Worm (Caenorhabditis elegans) whole organism, L1 larva: ENCODE data around the gene xbx-9.

ENCODE experiments used
- C04F5.9 ChIP-seq: sonication (generic microtip); optimal IDR thresholded peaks from 2 replicates; lab custom pipeline; 2016; ENCODE audit warnings: missing genetic modification characterization, missing compliant biosample characterization
- C34B4.2 ChIP-seq: sonication (generic microtip); optimal IDR thresholded peaks from 2 replicates; lab custom pipeline; 2017; ENCODE audit warnings: mild to moderate bottlenecking, missing genetic modification characterization, missing compliant biosample characterization
- Y116A8C.19 ChIP-seq: sonication (generic microtip); optimal IDR thresholded peaks from 2 replicates; lab custom pipeline; 2016; ENCODE audit warnings: missing compliant biosample characterization, missing genetic modification characterization, borderline replicate concordance
- aha-1 ChIP-seq: fragments of 150-350 bp; optimal IDR thresholded peaks from 2 replicates; lab custom pipeline; 2014; ENCODE audit warnings: missing biosample characterization, missing genetic modification characterization
- ama-1 ChIP-seq: fragments of 150-350 bp; optimal IDR thresholded peaks from 2 replicates; lab custom pipeline; 2014
- ceh-63 ChIP-seq: fragments of 200-800 bp; sonication (Bioruptor generic); optimal IDR thresholded peaks from 2 replicates; lab custom pipeline; 2018; ENCODE audit warnings: mild to moderate bottlenecking, missing genetic modification characterization, missing compliant biosample characterization
- ceh-82 ChIP-seq, 3 experiments: fragments of 150-350 bp in 1 of 3; sonication (generic microtip) in 2 of 3; optimal IDR thresholded peaks; 2 replicates each; lab custom pipeline; 2014 to 2017; ENCODE audit warnings: missing biosample characterization in 3 of 3, missing genetic modification characterization in 3 of 3
- ceh-90 ChIP-seq: sonication (generic microtip); optimal IDR thresholded peaks from 2 replicates; lab custom pipeline; 2016; ENCODE audit warnings: missing genetic modification characterization, missing compliant biosample characterization
- ces-1 ChIP-seq: fragments of 150-350 bp; optimal IDR thresholded peaks from 2 replicates; lab custom pipeline; 2014; ENCODE audit warnings: missing biosample characterization, missing genetic modification reagents, missing genetic modification characterization
- dpl-1 ChIP-seq, 3 experiments: fragments of 150-350 bp in 2 of 3; sonication (generic microtip) in 1 of 3; optimal IDR thresholded peaks; 2 replicates each; lab custom pipeline; 2014 to 2017; ENCODE audit warnings: missing biosample characterization in 3 of 3, missing genetic modification characterization in 3 of 3, missing genetic modification reagents in 3 of 3
- efl-1 ChIP-seq, 4 experiments: fragments of 150-350 bp; optimal IDR thresholded peaks in 3 of 4; peaks in 1 of 4; 1 replicate in 1 of 4; 2 replicates in 3 of 4; lab custom pipeline; 2014; ENCODE audit warnings: missing biosample characterization in 2 of 4, missing genetic modification characterization in 2 of 4, missing genetic modification reagents in 2 of 4
- elt-3 ChIP-seq, 6 experiments: fragments of 150-350 bp in 1 of 6; sonication (generic microtip); optimal IDR thresholded peaks; 2 replicates each; lab custom pipeline; 2017 to 2018; ENCODE audit warnings: missing biosample characterization in 6 of 6, missing genetic modification characterization in 6 of 6, inconsistent platforms in 1 of 6
- ets-5 ChIP-seq: fragments of 200-800 bp; sonication (Bioruptor generic); IDR thresholded peaks from 2 replicates; pipeline ENCODE4 v1.3.6; 2022; ENCODE audit warnings: missing genetic modification characterization, missing compliant biosample characterization
- fkh-4 ChIP-seq: sonication (generic microtip); optimal IDR thresholded peaks from 2 replicates; lab custom pipeline; 2016; ENCODE audit warnings: missing compliant biosample characterization, missing genetic modification characterization, borderline replicate concordance
- fkh-8 ChIP-seq: sonication (generic microtip); optimal IDR thresholded peaks from 2 replicates; lab custom pipeline; 2016; ENCODE audit warnings: mild to moderate bottlenecking, missing genetic modification characterization, missing compliant biosample characterization
- fos-1 ChIP-seq: fragments of 150-350 bp; optimal IDR thresholded peaks from 2 replicates; lab custom pipeline; 2014; ENCODE audit warnings: missing biosample characterization, missing genetic modification characterization
- grh-1 ChIP-seq: fragments of 200-800 bp; sonication (Bioruptor generic); IDR thresholded peaks from 2 replicates; pipeline ENCODE4 v1.3.6; 2022; ENCODE audit warnings: missing genetic modification reagents, missing genetic modification characterization, missing compliant biosample characterization
- hlh-4 ChIP-seq: sonication (generic microtip); optimal IDR thresholded peaks from 2 replicates; lab custom pipeline; 2016; ENCODE audit warnings: mild to moderate bottlenecking, missing genetic modification characterization, missing compliant biosample characterization
- hpl-2 ChIP-seq: fragments of 150-350 bp; optimal IDR thresholded peaks from 2 replicates; lab custom pipeline; 2014; ENCODE audit warnings: missing biosample characterization, missing genetic modification reagents, missing genetic modification characterization
- isw-1 ChIP-seq: fragments of 200-800 bp; sonication (Bioruptor generic); IDR thresholded peaks from 2 replicates; pipeline ENCODE4 v1.3.6; 2022; ENCODE audit warnings: missing genetic modification characterization, missing compliant biosample characterization
- lin-15B ChIP-seq: fragments of 150-350 bp; sonication (generic microtip); optimal IDR thresholded peaks from 3 replicates; lab custom pipeline; 2014; ENCODE audit warnings: missing biosample characterization, missing genetic modification characterization
- lin-39 ChIP-seq: fragments of 150-350 bp; optimal IDR thresholded peaks from 2 replicates; lab custom pipeline; 2014; ENCODE audit warnings: missing biosample characterization, missing genetic modification reagents, missing genetic modification characterization
- lsy-2 ChIP-seq, 2 experiments: fragments of 150-350 bp; optimal IDR thresholded peaks; 2 replicates each; lab custom pipeline; 2014; ENCODE audit warnings: missing biosample characterization in 2 of 2, missing genetic modification characterization in 2 of 2
- mab-9 ChIP-seq: fragments of 200-800 bp; sonication (Bioruptor generic); IDR thresholded peaks from 2 replicates; pipeline ENCODE4 v1.3.6; 2022; ENCODE audit warnings: missing genetic modification reagents, missing genetic modification characterization, missing compliant biosample characterization
- mdl-1 ChIP-seq, 2 experiments: fragments of 150-350 bp; optimal IDR thresholded peaks; 2 replicates each; lab custom pipeline; 2014 to 2017; ENCODE audit warnings: missing biosample characterization in 2 of 2, missing genetic modification characterization in 2 of 2, inconsistent platforms in 1 of 2
- nhr-28 ChIP-seq: fragments of 150-350 bp; optimal IDR thresholded peaks from 2 replicates; lab custom pipeline; 2014; ENCODE audit warnings: missing biosample characterization, missing genetic modification characterization
- nhr-71 ChIP-seq: sonication (generic microtip); optimal IDR thresholded peaks from 2 replicates; lab custom pipeline; 2016; ENCODE audit warnings: mild to moderate bottlenecking, missing genetic modification characterization, moderate library complexity, missing compliant biosample characterization
- nhr-76 ChIP-seq: sonication (generic microtip); optimal IDR thresholded peaks from 2 replicates; lab custom pipeline; 2017; ENCODE audit warnings: missing biosample characterization, missing genetic modification characterization
- pag-3 ChIP-seq: sonication (generic microtip); optimal IDR thresholded peaks from 2 replicates; lab custom pipeline; 2017; ENCODE audit warnings: missing genetic modification characterization, mild to moderate bottlenecking, missing compliant biosample characterization, antibody characterized with exemption, borderline replicate concordance; ENCODE audit not compliant: insufficient read depth
- pqm-1 ChIP-seq: sonication (generic microtip); optimal IDR thresholded peaks from 3 replicates; lab custom pipeline; 2017; ENCODE audit warnings: missing biosample characterization, missing genetic modification characterization
- snpc-4 ChIP-seq: fragments of 150-350 bp; optimal IDR thresholded peaks from 2 replicates; lab custom pipeline; 2014; ENCODE audit warnings: missing biosample characterization, missing genetic modification characterization
- sptf-1 ChIP-seq: fragments of 150-350 bp; optimal IDR thresholded peaks from 2 replicates; lab custom pipeline; 2014; ENCODE audit warnings: missing biosample characterization, missing genetic modification characterization
- sup-37 ChIP-seq: fragments of 200-800 bp; sonication (Bioruptor generic); optimal IDR thresholded peaks from 2 replicates; lab custom pipeline; 2018; ENCODE audit warnings: mild to moderate bottlenecking, missing genetic modification characterization, missing compliant biosample characterization
- unc-130 ChIP-seq: fragments of 150-350 bp; optimal IDR thresholded peaks from 2 replicates; lab custom pipeline; 2017; ENCODE audit warnings: missing biosample characterization, missing genetic modification characterization, inconsistent platforms
- unc-62 ChIP-seq: fragments of 150-350 bp; optimal IDR thresholded peaks from 2 replicates; lab custom pipeline; 2014; ENCODE audit warnings: missing biosample characterization, missing genetic modification reagents, missing genetic modification characterization
- vab-15 ChIP-seq: sonication (generic microtip); optimal IDR thresholded peaks from 2 replicates; lab custom pipeline; 2017; ENCODE audit warnings: missing genotype, mild to moderate bottlenecking, missing genetic modification characterization, missing compliant biosample characterization
- ztf-11 ChIP-seq, 2 experiments: sonication (generic microtip); optimal IDR thresholded peaks; 2 replicates each; lab custom pipeline; 2016 to 2017; ENCODE audit warnings: missing genetic modification characterization in 2 of 2, missing biosample characterization in 1 of 2, missing compliant biosample characterization in 1 of 2
- ztf-4 ChIP-seq: fragments of 150-350 bp; optimal IDR thresholded peaks from 2 replicates; lab custom pipeline; 2014; ENCODE audit warnings: missing biosample characterization, missing genetic modification characterization

xbx-9 gene

DNA sequence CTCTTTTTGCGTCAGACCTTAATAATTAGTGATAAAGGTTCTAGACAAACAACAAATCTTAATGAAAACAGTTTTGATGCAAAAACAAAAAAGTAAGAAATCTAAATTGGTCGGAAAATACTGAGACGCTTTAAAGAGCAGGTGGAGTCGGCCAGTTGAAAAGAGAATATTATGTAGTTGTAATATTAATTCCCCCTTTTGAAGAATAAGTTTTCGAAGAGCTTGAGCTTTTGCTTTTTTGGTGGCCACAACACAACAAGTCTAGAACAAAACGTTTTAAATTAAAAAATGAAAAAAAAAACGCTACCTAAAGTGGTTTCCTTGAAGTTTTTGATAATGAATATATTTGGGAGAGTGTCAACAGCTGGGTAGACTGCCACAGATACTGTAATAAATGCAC, 17.6 kb upstream of the xbx-9 start, which contains the start of gene str-178:
TSS of gene str-178 (minus strand) at position 101 of the 400 bp plus-strand sequence.
- TF ChIP-seq unc-62 (GFP tag; lab: Kevin White, UChicago) (no peak), isw-1 (GFP tag; lab: Robert Waterston, UW) (no peak), dpl-1 (GFP tag; optimal IDR thresholded peaks at IDR 0.05; lab: Kevin White, UChicago) (no peak), lsy-2 (tag; optimal IDR thresholded peaks at IDR 0.05; lab: Kevin White, UChicago) (no peak), grh-1 (GFP tag; lab: Robert Waterston, UW) (no peak), C34B4.2 (tag; lab: Kevin White, UChicago) (no peak), nhr-76 (tag; lab: Kevin White, UChicago) (no peak), mdl-1 (tag; optimal IDR thresholded peaks at IDR 0.05; lab: Kevin White, UChicago) (no peak), mab-9 (GFP tag; lab: Robert Waterston, UW) (no peak), ceh-90 (tag; lab: Kevin White, UChicago) (no peak), lin-39 (tag; lab: Kevin White, UChicago) (no peak), sup-37 (GFP tag; lab: Kevin White, UChicago) (no peak), ets-5 (GFP tag; lab: Robert Waterston, UW) (no peak), ztf-11 (tag; optimal IDR thresholded peaks at IDR 0.05; lab: Kevin White, UChicago) (no peak), fos-1 (no peak), pqm-1 (tag; lab: Kevin White, UChicago) (no peak), sptf-1 (tag; lab: Kevin White, UChicago) (no peak), C04F5.9 (tag; lab: Kevin White, UChicago) (no peak), unc-130 (tag; lab: Kevin White, UChicago) (no peak)

ce11 chrV:12718622-12719021, 15.4 kb upstream of the xbx-9 start, which contains the start of gene str-181:
str-181 (minus strand) TSS chrV:12718722.
- no peak for TF ChIP-seq nhr-28 (tag; lab: Kevin White, UChicago)
- no peak for TF ChIP-seq pag-3 (tag; lab: Kevin White, UChicago)
- no peak for TF ChIP-seq ztf-4 (tag; lab: Kevin White, UChicago)
- TF ChIP-seq mdl-1 (tag; optimal IDR thresholded peaks at IDR 0.05; lab: Kevin White, UChicago), result no peak
- no peak for TF ChIP-seq hpl-2 (GFP tag; lab: Kevin White, UChicago)
- no peak for TF ChIP-seq ces-1 (GFP tag; lab: Kevin White, UChicago)
- TF ChIP-seq snpc-4 (tag; lab: Kevin White, UChicago), result no peak
- TF ChIP-seq lin-15B (tag; lab: Kevin White, UChicago), result no peak
- no peak for TF ChIP-seq ceh-82 (tag; optimal IDR thresholded peaks at IDR 0.05; lab: Kevin White, UChicago)
- TF ChIP-seq fkh-4 (tag; lab: Kevin White, UChicago), result no peak
- TF ChIP-seq fkh-8 (tag; lab: Kevin White, UChicago), result no peak
- no peak for TF ChIP-seq efl-1 (optimal IDR thresholded peaks at IDR 0.05; lab: Kevin White, UChicago)
- TF ChIP-seq efl-1 (GFP tag; optimal IDR thresholded peaks at IDR 0.05 in 1 of 2; lab: Kevin White, UChicago), result no peak
- TF ChIP-seq lsy-2 (tag; optimal IDR thresholded peaks at IDR 0.05; lab: Kevin White, UChicago), result no peak
- TF ChIP-seq vab-15, result no peak
- TF ChIP-seq aha-1 (tag; lab: Kevin White, UChicago), result no peak
- TF ChIP-seq elt-3 (tag; optimal IDR thresholded peaks at IDR 0.05; lab: Kevin White, UChicago), result no peak
- no peak for TF ChIP-seq Y116A8C.19 (tag; lab: Kevin White, UChicago)
- TF ChIP-seq ama-1 (lab: Kevin White, UChicago), result no peak
- no peak for TF ChIP-seq unc-130 (tag; lab: Kevin White, UChicago)
- no peak for TF ChIP-seq nhr-71 (tag; lab: Kevin White, UChicago)

ce11 chrV:12719713-12720112, 14.3 kb upstream of the xbx-9 start, which contains the start of gene R11D1.7:
R11D1.7 (plus strand) TSS chrV:12720013.
- peak; percentile 68 for TF ChIP-seq hlh-4 (tag; lab: Kevin White, UChicago)
- TF ChIP-seq ceh-63, result no peak
